Worm (Caenorhabditis elegans): ENCODE results near the gene mig-14.
A peak's percentile ranks its signal among the peaks of the same experiment; 100 is the strongest.

mig-14 gene

DNA sequence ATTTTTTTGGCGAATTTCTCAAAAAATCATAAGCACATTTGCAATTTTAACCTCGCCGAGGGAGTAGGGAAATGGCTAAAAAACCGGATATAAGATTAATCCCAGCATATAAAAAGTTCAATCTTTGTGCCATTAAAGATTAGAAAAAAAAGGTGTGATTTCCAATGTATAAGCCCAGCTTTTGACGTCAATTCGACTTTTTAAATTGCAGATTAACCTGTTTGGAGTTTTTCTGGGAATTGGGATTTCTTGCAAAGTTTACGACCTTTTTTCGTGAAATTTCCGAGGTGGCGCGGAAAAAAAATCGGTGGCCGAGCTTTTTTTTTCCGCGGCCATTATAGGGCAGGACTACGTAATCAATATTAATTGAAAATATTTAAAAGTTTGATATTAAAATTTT lies 43.8 kb upstream of the mig-14 start:
- TF ChIP-seq isw-1 (GFP tag; IDR thresholded peaks at IDR 0.05) (no peak), aha-1 (tag; optimal IDR thresholded peaks at IDR 0.05) (no peak), C16A3.4 (tag; optimal IDR thresholded peaks at IDR 0.05) (no peak), ceh-90 (tag; optimal IDR thresholded peaks at IDR 0.05) (no peak), fos-1 (tag; optimal IDR thresholded peaks at IDR 0.05) (no peak), pag-3 (tag; optimal IDR thresholded peaks at IDR 0.05; ENCODE audit: borderline replicate concordance, insufficient read depth) (no peak), nhr-28 (tag; optimal IDR thresholded peaks at IDR 0.05) (no peak), pax-3 (tag; optimal IDR thresholded peaks at IDR 0.05) (peak; percentile 68), ztf-11 (tag; optimal IDR thresholded peaks at IDR 0.05) (no peak), Y116A8C.19 (tag; optimal IDR thresholded peaks at IDR 0.05; ENCODE audit: borderline replicate concordance) (no peak), unc-86 (tag; optimal IDR thresholded peaks at IDR 0.05) (no peak), zag-1 (tag; optimal IDR thresholded peaks at IDR 0.05) (no peak), F16B12.6 (tag; optimal IDR thresholded peaks at IDR 0.05) (no peak), ama-1 (optimal IDR thresholded peaks at IDR 0.05) (no peak), nhr-47 (tag; optimal IDR thresholded peaks at IDR 0.05) (peak; percentile 19), ets-5 (GFP tag; IDR thresholded peaks at IDR 0.05) (no peak), lin-13 (GFP tag; optimal IDR thresholded peaks at IDR 0.05) (no peak), irx-1 (tag; optimal IDR thresholded peaks at IDR 0.05) (no peak), nhr-20 (tag; optimal IDR thresholded peaks at IDR 0.05) (no peak), fkh-8 (tag; optimal IDR thresholded peaks at IDR 0.05) (peak; percentile 68), dsc-1 (tag; optimal IDR thresholded peaks at IDR 0.05) (peak; percentile 86), alr-1 (tag; optimal IDR thresholded peaks at IDR 0.05; ENCODE audit: borderline replicate concordance) (no peak), mdl-1 (tag; optimal IDR thresholded peaks at IDR 0.05) (no peak), nhr-77 (tag; optimal IDR thresholded peaks at IDR 0.05) (no peak), vab-15 (tag; optimal IDR thresholded peaks at IDR 0.05) (no peak)

DNA sequence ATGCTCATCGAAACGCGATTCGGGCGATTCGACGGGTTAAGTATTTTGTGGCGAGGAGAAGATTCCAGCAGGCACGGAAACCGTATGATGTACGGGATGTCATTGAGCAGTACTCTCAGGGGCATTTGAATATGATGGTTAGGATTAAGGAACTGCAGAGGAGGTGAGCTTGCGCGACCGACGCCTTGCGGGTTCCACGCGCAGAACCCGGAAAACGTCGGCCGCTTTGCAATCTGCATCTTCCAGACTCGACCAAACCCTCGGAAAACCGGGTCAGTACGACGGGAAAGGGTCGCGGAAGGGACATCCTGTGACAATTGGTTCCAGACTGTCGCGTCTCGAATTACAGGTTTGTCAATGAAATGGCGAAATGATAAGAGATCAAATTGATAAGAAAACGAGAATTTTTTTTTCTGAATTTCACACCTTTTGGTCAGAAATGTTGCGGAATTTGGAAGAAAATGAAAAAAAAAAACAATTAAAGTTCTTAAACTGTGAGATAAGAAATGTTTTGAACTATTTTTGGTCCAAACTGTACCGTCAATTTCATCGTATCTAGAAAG lies 30.0 kb upstream of the mig-14 start:
- TF ChIP-seq hpl-2 (GFP tag; optimal IDR thresholded peaks at IDR 0.05) (no peak), aha-1 (tag; optimal IDR thresholded peaks at IDR 0.05) (no peak), elt-2 (tag; optimal IDR thresholded peaks at IDR 0.05) (peak; percentile 38)

DNA sequence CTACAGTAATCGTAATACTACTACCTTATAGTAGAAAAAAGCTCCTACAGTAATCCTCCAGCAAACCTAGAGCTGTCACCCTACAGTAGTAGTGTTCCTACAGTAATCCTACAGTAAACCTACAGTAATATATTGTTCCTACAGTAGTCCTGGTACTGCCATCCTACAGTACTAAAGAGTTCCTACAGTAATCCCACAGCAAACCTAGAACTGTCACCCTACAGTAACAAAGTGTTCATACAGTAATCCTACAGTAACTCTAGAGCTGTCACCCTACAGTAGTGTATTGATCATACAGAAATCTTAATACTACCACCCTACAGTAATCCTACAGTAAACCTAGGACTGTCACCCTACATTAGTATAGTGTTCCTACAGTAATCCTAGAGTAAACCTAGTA lies 28.3 kb upstream of the mig-14 start:
- TF ChIP-seq efl-3 (GFP tag; optimal IDR thresholded peaks at IDR 0.05) (no peak), ama-1 (optimal IDR thresholded peaks at IDR 0.05) (no peak), fkh-8 (tag; optimal IDR thresholded peaks at IDR 0.05) (no peak), nhr-237 (tag; optimal IDR thresholded peaks at IDR 0.05) (no peak), hlh-4 (tag; optimal IDR thresholded peaks at IDR 0.05) (no peak), ztf-4 (tag; optimal IDR thresholded peaks at IDR 0.05) (no peak), Y116A8C.19 (tag; optimal IDR thresholded peaks at IDR 0.05; ENCODE audit: borderline replicate concordance) (no peak), nhr-11 (tag; optimal IDR thresholded peaks at IDR 0.05) (no peak), ceh-88 (GFP tag; IDR thresholded peaks at IDR 0.05) (no peak), lin-15B (tag; optimal IDR thresholded peaks at IDR 0.05) (no peak), mef-2 (tag; optimal IDR thresholded peaks at IDR 0.05) (no peak), C34B4.2 (tag; optimal IDR thresholded peaks at IDR 0.05) (no peak), elt-3 (tag; optimal IDR thresholded peaks at IDR 0.05) (no peak), ztf-11 (tag; optimal IDR thresholded peaks at IDR 0.05) (no peak), lin-39 (tag; optimal IDR thresholded peaks at IDR 0.05) (no peak)

- TF ChIP-seq ztf-4 (tag; optimal IDR thresholded peaks at IDR 0.05) (no peak), efl-1 (optimal IDR thresholded peaks at IDR 0.05) (no peak), efl-1 (GFP tag; optimal IDR thresholded peaks at IDR 0.05 in 1 of 2) (no peak), aha-1 (tag; optimal IDR thresholded peaks at IDR 0.05) (no peak), nhr-237 (tag; optimal IDR thresholded peaks at IDR 0.05) (no peak), dpl-1 (GFP tag; optimal IDR thresholded peaks at IDR 0.05) (no peak), ceh-8 (GFP tag; optimal IDR thresholded peaks at IDR 0.05) (no peak), sox-4 (tag; optimal IDR thresholded peaks at IDR 0.05) (no peak), C04F5.9 (tag; optimal IDR thresholded peaks at IDR 0.05) (no peak), mab-9 (GFP tag; IDR thresholded peaks at IDR 0.05) (no peak), skn-1 (tag; optimal IDR thresholded peaks at IDR 0.05) (no peak), lsy-2 (tag; optimal IDR thresholded peaks at IDR 0.05) (no peak), ceh-88 (GFP tag; IDR thresholded peaks at IDR 0.05) (no peak), sptf-1 (tag; optimal IDR thresholded peaks at IDR 0.05) (no peak)
Measured at ce11 chrII:13715333-13715732, 26.2 kb upstream of the mig-14 start.
